Worm (Caenorhabditis elegans) whole organism, L4 larva: ENCODE results near the gene let-653.

Source experiments
- F49E8.2 ChIP-seq: sonication (generic microtip); optimal IDR thresholded peaks from 2 replicates; lab custom pipeline; 2016; ENCODE audit warnings: missing compliant biosample characterization, mild to moderate bottlenecking, missing genetic modification characterization, borderline replicate concordance
- Y75B8A.6 ChIP-seq: fragments of 200-800 bp; sonication (Bioruptor generic); IDR thresholded peaks from 2 replicates; pipeline ENCODE4 v1.3.6; 2022; ENCODE audit warnings: missing genetic modification reagents, missing genetic modification characterization, missing compliant biosample characterization
- ama-1 ChIP-seq: fragments of 150-350 bp; optimal IDR thresholded peaks from 2 replicates; lab custom pipeline; 2014; ENCODE audit warnings: inconsistent platforms, mixed read lengths
- arid-1 ChIP-seq: fragments of 200-800 bp; sonication (Bioruptor generic); conservative IDR thresholded peaks from 2 replicates; pipeline ENCODE4 v1.3.6; 2022; ENCODE audit warnings: missing genetic modification reagents, missing genetic modification characterization, missing compliant biosample characterization
- ceh-32 ChIP-seq: sonication (generic microtip); optimal IDR thresholded peaks from 2 replicates; lab custom pipeline; 2016; ENCODE audit warnings: mild to moderate bottlenecking, missing genetic modification characterization, missing compliant biosample characterization; ENCODE audit not compliant: poor library complexity
- lsy-2 ChIP-seq, 2 experiments: fragments of 150-350 bp in 1 of 2; sonication (generic microtip) in 1 of 2; optimal IDR thresholded peaks; 2 replicates each; lab custom pipeline; 2014 to 2017; ENCODE audit warnings: missing biosample characterization in 2 of 2, missing genetic modification characterization in 2 of 2
- nhr-237 ChIP-seq: sonication (generic microtip); optimal IDR thresholded peaks from 2 replicates; lab custom pipeline; 2017; ENCODE audit warnings: missing biosample characterization, missing genetic modification characterization
- nhr-77 ChIP-seq: fragments of 150-350 bp; optimal IDR thresholded peaks from 2 replicates; lab custom pipeline; 2014; ENCODE audit warnings: missing biosample characterization, missing genetic modification characterization
- pha-4 ChIP-seq, 2 experiments: fragments of 150-350 bp in 1 of 2; fragments of 200-800 bp in 1 of 2; sonication (Bioruptor generic) in 1 of 2; IDR thresholded peaks in 1 of 2; optimal IDR thresholded peaks in 1 of 2; 2 replicates each; pipeline versions ENCODE4 v1.3.6 to Lab custom; 2014 to 2022; ENCODE audit warnings: missing genetic modification characterization in 2 of 2, missing genetic modification reagents in 2 of 2, missing biosample characterization in 1 of 2, missing compliant biosample characterization in 1 of 2
- skn-1 ChIP-seq: fragments of 150-350 bp; optimal IDR thresholded peaks from 2 replicates; lab custom pipeline; 2014; ENCODE audit warnings: missing biosample characterization, missing genetic modification characterization
- unc-62 ChIP-seq, 3 experiments: fragments of 150-350 bp in 1 of 3; sonication (generic microtip); optimal IDR thresholded peaks in 2 of 3; peaks in 1 of 3; 1 replicate in 1 of 3; 2 replicates in 2 of 3; lab custom pipeline; 2014 to 2017; ENCODE audit warnings: missing biosample characterization in 3 of 3, missing genetic modification characterization in 3 of 3, missing genetic modification reagents in 3 of 3, missing genotype in 1 of 3

DNA sequence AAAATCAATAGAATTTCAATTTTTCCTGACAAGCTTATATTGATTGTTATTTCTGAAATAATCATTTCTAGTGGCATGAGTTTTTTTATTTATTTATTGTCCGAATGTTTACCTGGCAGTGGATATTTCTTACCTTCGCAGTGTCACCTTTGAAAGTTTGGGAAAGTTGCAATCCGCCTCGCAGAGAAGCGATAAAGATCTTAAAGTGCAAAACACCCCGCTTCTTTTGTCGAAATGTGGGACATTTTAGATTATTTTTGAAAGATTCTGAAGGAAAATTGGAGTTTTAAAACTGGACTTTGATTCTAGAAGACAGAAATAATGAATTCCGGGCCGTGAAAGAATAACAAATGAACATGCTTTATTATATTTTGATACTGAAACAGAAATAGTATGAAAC lies 23.3 kb downstream of the let-653 start:
- TF ChIP-seq pha-4 (GFP tag; IDR thresholded peaks at IDR 0.05; lab: Robert Waterston, UW) (no peak), pha-4 (tag; optimal IDR thresholded peaks at IDR 0.05; lab: Kevin White, UChicago) (no peak), nhr-77 (tag; lab: Kevin White, UChicago) (no peak), unc-62 (GFP tag; optimal IDR thresholded peaks at IDR 0.05 in 1 of 2; lab: Kevin White, UChicago) (no peak), unc-62 (tag; optimal IDR thresholded peaks at IDR 0.05; lab: Kevin White, UChicago) (no peak), ama-1 (lab: Kevin White, UChicago) (no peak), arid-1 (GFP tag; lab: Robert Waterston, UW) (no peak), ceh-32 (no peak), Y75B8A.6 (GFP tag; lab: Robert Waterston, UW) (no peak), F49E8.2 (no peak), skn-1 (tag; lab: Kevin White, UChicago) (no peak), nhr-237 (tag; lab: Kevin White, UChicago) (no peak), lsy-2 (tag; optimal IDR thresholded peaks at IDR 0.05; lab: Kevin White, UChicago) (no peak)
